Fruit fly (Drosophila melanogaster): Measurements from ENCODE around the gene CG6324.

Gene CG6324

dm6 chrX:15475367-15475789 lies 513 bp upstream of the CG6324 start, which contains the start of gene mh (continued):
- TF ChIP-seq sr (GFP tag; IDR thresholded peaks at IDR 0.05), result no peak
- no peak for TF ChIP-seq ATbp (GFP tag; optimal IDR thresholded peaks at IDR 0.05)
- peak; percentile 52 for TF ChIP-seq CG9437 (GFP tag; optimal IDR thresholded peaks at IDR 0.05)
- no peak for TF ChIP-seq ac (GFP tag; optimal IDR thresholded peaks at IDR 0.05)
- TF ChIP-seq Sry-δ (GFP tag; optimal IDR thresholded peaks at IDR 0.05), result peak; percentile 80
- TF ChIP-seq Trl (optimal IDR thresholded peaks at IDR 0.05), result no peak
- TF ChIP-seq Trl (GFP tag; optimal IDR thresholded peaks at IDR 0.05), result no peak
- TF ChIP-seq Usf (GFP tag; optimal IDR thresholded peaks at IDR 0.05), result no peak
- TF ChIP-seq stc (GFP tag; IDR thresholded peaks at IDR 0.05), result no peak
- TF ChIP-seq CG5245 (GFP tag; optimal IDR thresholded peaks at IDR 0.05), result peak; percentile 16
- TF ChIP-seq Hsf (GFP tag; optimal IDR thresholded peaks at IDR 0.05), result peak; percentile 30
- peak; percentile 50 for TF ChIP-seq sisA (GFP tag; IDR thresholded peaks at IDR 0.05)
- TF ChIP-seq CG8478 (optimal IDR thresholded peaks at IDR 0.05), result no peak
- no peak for TF ChIP-seq Nf-YB (GFP tag; optimal IDR thresholded peaks at IDR 0.05)
- TF ChIP-seq da (GFP tag; optimal IDR thresholded peaks at IDR 0.05), result no peak
- TF ChIP-seq CG5180 (GFP tag; optimal IDR thresholded peaks at IDR 0.05), result no peak
- no peak for TF ChIP-seq CG4707 (GFP tag; optimal IDR thresholded peaks at IDR 0.05)
- no peak; the same call in 1 of the 2 replicates for TF ChIP-seq sob (GFP tag; IDR thresholded peaks at IDR 0.05)
- TF ChIP-seq fd3F (GFP tag; optimal IDR thresholded peaks at IDR 0.05), result peak; percentile 32
- peak; percentile 14 for TF ChIP-seq Lhr (GFP tag; optimal IDR thresholded peaks at IDR 0.05)
- TF ChIP-seq tin (GFP tag; optimal IDR thresholded peaks at IDR 0.05), result no peak
- peak; percentile 66 for TF ChIP-seq MBD-R2 (GFP tag; IDR thresholded peaks at IDR 0.05)
- TF ChIP-seq lab (GFP tag; optimal IDR thresholded peaks at IDR 0.05), result no peak
- TF ChIP-seq bigmax (GFP tag; optimal IDR thresholded peaks at IDR 0.05), result no peak
- no peak for TF ChIP-seq MESR4 (GFP tag; optimal IDR thresholded peaks at IDR 0.05)
- peak; percentile 63 for TF ChIP-seq CG9797 (GFP tag; optimal IDR thresholded peaks at IDR 0.05)
- no peak for TF ChIP-seq CG7928 (GFP tag; optimal IDR thresholded peaks at IDR 0.05)
- TF ChIP-seq CG7839 (tag; optimal IDR thresholded peaks at IDR 0.05), result no peak
- TF ChIP-seq CG6854 (GFP tag; optimal IDR thresholded peaks at IDR 0.05), result no peak
- TF ChIP-seq zfh2 (GFP tag; optimal IDR thresholded peaks at IDR 0.05), result no peak
- peak; percentile 45 for TF ChIP-seq CG2116 (GFP tag; optimal IDR thresholded peaks at IDR 0.05)
- peak; percentile 62 for TF ChIP-seq nmo (GFP tag; optimal IDR thresholded peaks at IDR 0.05)
- TF ChIP-seq Ravus (GFP tag; IDR thresholded peaks at IDR 0.05), result no peak
- TF ChIP-seq CG34376 (GFP tag; optimal IDR thresholded peaks at IDR 0.05), result no peak
- TF ChIP-seq CG6765 (GFP tag; optimal IDR thresholded peaks at IDR 0.05), result no peak
- no peak for TF ChIP-seq onecut (GFP tag; IDR thresholded peaks at IDR 0.05)
- no peak for TF ChIP-seq CG12942 (GFP tag; optimal IDR thresholded peaks at IDR 0.05)
- no peak for TF ChIP-seq crol (GFP tag; IDR thresholded peaks at IDR 0.05)
- TF ChIP-seq Hmr (GFP tag; optimal IDR thresholded peaks at IDR 0.05), result no peak
- no peak for TF ChIP-seq Hr51 (GFP tag; optimal IDR thresholded peaks at IDR 0.05)
- TF ChIP-seq Nf-YA (GFP tag; IDR thresholded peaks at IDR 0.05), result no peak
- TF ChIP-seq Hmx (GFP tag; optimal IDR thresholded peaks at IDR 0.05), result no peak
- no peak for TF ChIP-seq tx (GFP tag; optimal IDR thresholded peaks at IDR 0.05)
- no peak for TF ChIP-seq CG31224 (GFP tag; IDR thresholded peaks at IDR 0.05)
- peak; percentile 28 for TF ChIP-seq bcd (GFP tag; optimal IDR thresholded peaks at IDR 0.05)
- no peak for TF ChIP-seq Pdp1 (GFP tag; optimal IDR thresholded peaks at IDR 0.05)
- TF ChIP-seq wor (GFP tag; IDR thresholded peaks at IDR 0.05), result no peak
- no peak for TF ChIP-seq CG14014 (GFP tag; IDR thresholded peaks at IDR 0.05)
- no peak for TF ChIP-seq Sry-β (GFP tag; optimal IDR thresholded peaks at IDR 0.05)
- TF ChIP-seq Awh (GFP tag; IDR thresholded peaks at IDR 0.05), result no peak
- TF ChIP-seq CG17802 (tag; optimal IDR thresholded peaks at IDR 0.05), result no peak
- TF ChIP-seq slbo (GFP tag; IDR thresholded peaks at IDR 0.05), result peak; percentile 48
